Worm (Caenorhabditis elegans) whole organism, L3 larva: ENCODE data around the gene C05D10.4.
A peak's percentile ranks its signal among the peaks of the same experiment; 100 is the strongest.

Experiments used
- ZK546.5 ChIP-seq: sonication (generic microtip); optimal IDR thresholded peaks from 2 replicates; lab custom pipeline; 2017; ENCODE audit warnings: missing biosample characterization, missing genetic modification characterization
- ama-1 ChIP-seq: fragments of 150-350 bp; optimal IDR thresholded peaks from 2 replicates; lab custom pipeline; 2018
- ceh-28 ChIP-seq: fragments of 150-350 bp; optimal IDR thresholded peaks from 2 replicates; lab custom pipeline; 2014; ENCODE audit warnings: missing biosample characterization, missing genetic modification reagents, missing genetic modification characterization
- ceh-9 ChIP-seq: sonication (generic microtip); optimal IDR thresholded peaks from 2 replicates; lab custom pipeline; 2018; ENCODE audit warnings: missing biosample characterization, missing genetic modification characterization
- daf-12 ChIP-seq: fragments of 150-350 bp; optimal IDR thresholded peaks from 2 replicates; lab custom pipeline; 2014; ENCODE audit warnings: missing biosample characterization, missing genetic modification reagents, missing genetic modification characterization
- egl-5 ChIP-seq: fragments of 150-350 bp; optimal IDR thresholded peaks from 2 replicates; lab custom pipeline; 2017; ENCODE audit warnings: missing biosample characterization, missing genetic modification reagents, missing genetic modification characterization, inconsistent platforms
- elt-2 ChIP-seq: sonication (generic microtip); optimal IDR thresholded peaks from 2 replicates; lab custom pipeline; 2016; ENCODE audit warnings: missing genetic modification reagents, mild to moderate bottlenecking, missing genetic modification characterization, missing compliant biosample characterization
- elt-3 ChIP-seq, 3 experiments: fragments of 150-350 bp in 1 of 3; sonication (generic microtip) in 2 of 3; optimal IDR thresholded peaks; 2 replicates in 2 of 3; 4 replicates in 1 of 3; lab custom pipeline; 2014 to 2017; ENCODE audit warnings: missing biosample characterization in 3 of 3, missing genetic modification characterization in 3 of 3
- eor-1 ChIP-seq, 2 experiments: fragments of 150-350 bp; optimal IDR thresholded peaks; 2 replicates each; lab custom pipeline; 2014 to 2018; ENCODE audit warnings: missing biosample characterization in 2 of 2, missing genetic modification characterization in 2 of 2
- fkh-10 ChIP-seq: sonication (generic microtip); optimal IDR thresholded peaks from 2 replicates; lab custom pipeline; 2017; ENCODE audit warnings: missing biosample characterization, missing genetic modification reagents, missing genetic modification characterization
- fos-1 ChIP-seq: fragments of 150-350 bp; optimal IDR thresholded peaks from 2 replicates; lab custom pipeline; 2014; ENCODE audit warnings: missing biosample characterization, missing genetic modification characterization
- jun-1 ChIP-seq: fragments of 150-350 bp; optimal IDR thresholded peaks from 2 replicates; lab custom pipeline; 2014; ENCODE audit warnings: missing biosample characterization, missing genetic modification reagents, missing genetic modification characterization
- lin-15B ChIP-seq: fragments of 150-350 bp; optimal IDR thresholded peaks from 2 replicates; lab custom pipeline; 2014; ENCODE audit warnings: missing biosample characterization, missing genetic modification characterization
- lin-39 ChIP-seq: fragments of 150-350 bp; optimal IDR thresholded peaks from 2 replicates; lab custom pipeline; 2018; ENCODE audit warnings: missing biosample characterization, missing genetic modification reagents, missing genetic modification characterization
- lsy-12 ChIP-seq: sonication (generic microtip); optimal IDR thresholded peaks from 2 replicates; lab custom pipeline; 2016; ENCODE audit warnings: mild to moderate bottlenecking, missing genetic modification characterization, missing compliant biosample characterization
- mdl-1 ChIP-seq: fragments of 150-350 bp; optimal IDR thresholded peaks from 2 replicates; lab custom pipeline; 2014; ENCODE audit warnings: missing biosample characterization, missing genetic modification characterization
- mml-1 ChIP-seq: fragments of 150-350 bp; sonication (generic microtip); optimal IDR thresholded peaks from 3 replicates; lab custom pipeline; 2014; ENCODE audit warnings: missing biosample characterization, missing genetic modification characterization
- nhr-11 ChIP-seq: fragments of 150-350 bp; optimal IDR thresholded peaks from 2 replicates; lab custom pipeline; 2014; ENCODE audit warnings: missing biosample characterization, missing genetic modification characterization
- nhr-12 ChIP-seq: fragments of 150-350 bp; optimal IDR thresholded peaks from 2 replicates; lab custom pipeline; 2014; ENCODE audit warnings: missing biosample characterization, missing genetic modification characterization
- nhr-23 ChIP-seq: fragments of 150-350 bp; optimal IDR thresholded peaks from 2 replicates; lab custom pipeline; 2014; ENCODE audit warnings: missing biosample characterization, missing genetic modification reagents, missing genetic modification characterization
- nhr-25 ChIP-seq: sonication (generic microtip); optimal IDR thresholded peaks from 2 replicates; lab custom pipeline; 2017; ENCODE audit warnings: missing biosample characterization, missing genetic modification characterization
- nhr-43 ChIP-seq: sonication (generic microtip); optimal IDR thresholded peaks from 2 replicates; lab custom pipeline; 2016; ENCODE audit warnings: mild to moderate bottlenecking, missing genetic modification characterization, missing compliant biosample characterization; ENCODE audit not compliant: poor library complexity, severe bottlenecking
- nhr-77 ChIP-seq: fragments of 150-350 bp; optimal IDR thresholded peaks from 2 replicates; lab custom pipeline; 2014; ENCODE audit warnings: missing biosample characterization, missing genetic modification characterization
- pha-4 ChIP-seq: fragments of 150-350 bp; optimal IDR thresholded peaks from 2 replicates; lab custom pipeline; 2014; ENCODE audit warnings: missing biosample characterization, missing genetic modification reagents, missing genetic modification characterization
- pqm-1 ChIP-seq: fragments of 150-350 bp; optimal IDR thresholded peaks from 2 replicates; lab custom pipeline; 2017; ENCODE audit warnings: missing biosample characterization, missing genetic modification characterization, inconsistent platforms
- sea-2 ChIP-seq: fragments of 150-350 bp; sonication (generic microtip); optimal IDR thresholded peaks from 4 replicates; lab custom pipeline; 2014; ENCODE audit warnings: missing biosample characterization, missing genetic modification reagents, missing genetic modification characterization
- skn-1 ChIP-seq: fragments of 150-350 bp; optimal IDR thresholded peaks from 2 replicates; lab custom pipeline; 2014; ENCODE audit warnings: missing biosample characterization, missing genetic modification characterization
- unc-39 ChIP-seq: sonication (generic microtip); optimal IDR thresholded peaks from 4 replicates; lab custom pipeline; 2017; ENCODE audit warnings: missing biosample characterization, missing genetic modification characterization
- zag-1 ChIP-seq: fragments of 150-350 bp; optimal IDR thresholded peaks from 2 replicates; lab custom pipeline; 2014; ENCODE audit warnings: missing biosample characterization, missing genetic modification characterization
- ztf-11 ChIP-seq: fragments of 150-350 bp; optimal IDR thresholded peaks from 2 replicates; lab custom pipeline; 2014; ENCODE audit warnings: missing biosample characterization, missing genetic modification characterization

The C05D10.4 gene

ce11 chrIII:6102762-6103161, at the start of gene C05D10.4:
C05D10.4 (minus strand) TSS chrIII:6102862.
- TF ChIP-seq mml-1 (tag; lab: Kevin White, UChicago) (no peak), elt-2 (tag; lab: Kevin White, UChicago) (no peak), unc-39 (tag; lab: Kevin White, UChicago) (no peak), nhr-12 (tag; lab: Kevin White, UChicago) (no peak), ceh-9 (tag; lab: Kevin White, UChicago) (no peak), mdl-1 (tag; lab: Kevin White, UChicago) (no peak), skn-1 (no peak)

DNA sequence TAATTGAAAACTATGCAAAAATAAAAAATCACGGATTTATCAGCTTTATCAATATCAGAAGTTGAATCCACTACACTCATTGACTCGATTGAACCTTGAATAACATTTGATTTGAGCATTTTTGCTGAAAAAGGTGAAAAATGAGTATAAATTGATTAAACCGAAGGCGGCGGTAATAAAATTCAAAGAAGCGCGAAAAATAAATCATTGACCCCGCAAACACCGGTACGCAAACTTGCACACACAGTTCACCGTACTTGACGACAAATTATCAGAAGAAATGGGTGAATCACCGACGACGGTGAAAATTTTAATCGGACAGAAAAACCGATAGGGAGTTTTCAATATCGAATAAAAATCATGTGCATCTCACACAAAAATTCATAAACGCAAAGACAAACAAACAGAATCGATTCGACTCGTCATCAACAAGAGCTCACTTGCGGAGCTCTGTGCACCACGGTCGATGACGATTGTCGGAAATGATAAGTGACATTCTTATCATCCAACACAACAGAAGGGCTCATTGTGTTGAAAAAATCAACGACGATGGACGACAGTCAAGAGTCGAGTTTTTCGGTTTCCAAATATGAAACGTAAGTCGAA, 46.9 kb upstream of the C05D10.4 start, which contains the start of the genes wht-7 and Y42G9A.1:
Gene wht-7, minus strand, starts transcription at position 131 of the 606 bp plus-strand sequence.
Gene Y42G9A.1, plus strand, starts transcription at position 495 of the 606 bp plus-strand sequence.
- TF ChIP-seq pqm-1 (tag; lab: Kevin White, UChicago), result peak; percentile 64
- no peak for TF ChIP-seq lsy-12 (tag; lab: Kevin White, UChicago)
- TF ChIP-seq skn-1, result no peak
- TF ChIP-seq elt-2 (tag; lab: Kevin White, UChicago), result peak; percentile 80
- peak; percentile 14 for TF ChIP-seq ceh-28
- TF ChIP-seq pha-4, result peak; percentile 8

- TF ChIP-seq nhr-12 (tag; lab: Kevin White, UChicago) (no peak), nhr-43 (tag; lab: Kevin White, UChicago) (peak; percentile 52)
Measured at ce11 chrIII:6148684-6149083, 46.0 kb upstream of the C05D10.4 start.

DNA sequence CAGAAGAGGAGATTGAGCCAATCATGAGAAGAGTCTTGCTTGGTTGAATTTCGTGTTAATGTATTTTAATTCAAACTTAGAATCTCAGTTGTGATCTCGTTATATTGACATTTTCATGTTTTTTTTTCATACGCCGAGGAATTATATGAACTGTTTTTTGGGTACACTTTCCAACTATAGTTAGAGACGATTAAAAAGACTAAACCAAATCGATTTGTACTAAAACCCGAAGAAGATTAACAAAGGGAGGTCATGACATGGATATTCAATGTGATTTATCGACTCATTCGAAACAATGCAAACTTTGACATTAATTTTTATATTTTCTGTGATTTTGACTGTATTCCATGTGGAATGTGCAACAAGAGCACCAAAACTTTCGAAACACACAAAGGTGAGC, 45.2 kb upstream of the C05D10.4 start, which contains the start of gene Y42G9A.2:
Gene Y42G9A.2, plus strand, starts transcription at position 284 of the 400 bp plus-strand sequence.
- TF ChIP-seq ztf-11 (tag; lab: Kevin White, UChicago) (no peak), zag-1 (tag; lab: Kevin White, UChicago) (no peak), nhr-77 (no peak), jun-1 (tag; lab: Kevin White, UChicago) (peak; percentile 31), nhr-25 (tag; lab: Kevin White, UChicago) (no peak), nhr-43 (tag; lab: Kevin White, UChicago) (peak; percentile 52)

ce11 chrIII:6146797-6147196, 44.1 kb upstream of the C05D10.4 start:
- no peak for TF ChIP-seq ZK546.5 (tag; lab: Kevin White, UChicago)
- TF ChIP-seq daf-12 (tag; lab: Kevin White, UChicago), result no peak
- no peak for TF ChIP-seq eor-1 (tag; optimal IDR thresholded peaks at IDR 0.05; lab: Kevin White, UChicago)
- no peak for TF ChIP-seq lin-39 (tag; lab: Kevin White, UChicago)

DNA sequence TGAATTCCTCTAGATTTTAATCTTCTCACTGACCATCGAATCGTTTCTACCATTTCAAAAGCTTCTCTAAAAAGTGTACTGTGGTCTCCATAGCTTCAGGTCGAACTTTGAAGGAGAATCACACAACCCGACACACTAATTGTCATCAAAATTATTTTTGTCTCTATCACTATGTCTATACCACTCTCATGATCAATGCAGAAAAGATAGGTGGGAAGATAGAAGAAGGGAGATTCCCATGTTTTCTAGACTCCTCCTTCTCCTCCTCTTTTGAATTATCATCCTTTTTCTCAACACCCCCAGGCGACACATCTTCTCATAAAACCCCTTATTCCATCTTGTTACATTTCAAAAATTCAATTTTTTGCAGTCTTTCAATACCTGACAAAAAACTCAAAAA, 43.2 kb upstream of the C05D10.4 start, which contains the start of gene Y42G9A.3:
Gene Y42G9A.3, plus strand, starts transcription at position 363 of the 400 bp plus-strand sequence.
- TF ChIP-seq egl-5 (tag; lab: Kevin White, UChicago), result no peak
- TF ChIP-seq nhr-12 (tag; lab: Kevin White, UChicago), result no peak
- no peak for TF ChIP-seq nhr-25 (tag; lab: Kevin White, UChicago)
- peak; percentile 3 for TF ChIP-seq jun-1 (tag; lab: Kevin White, UChicago)
- no peak for TF ChIP-seq lin-39 (tag; lab: Kevin White, UChicago)
- TF ChIP-seq nhr-11 (tag; lab: Kevin White, UChicago), result no peak
- no peak for TF ChIP-seq fkh-10 (GFP tag; lab: Kevin White, UChicago)
- no peak for TF ChIP-seq mdl-1 (tag; lab: Kevin White, UChicago)
- TF ChIP-seq ZK546.5 (tag; lab: Kevin White, UChicago), result no peak
- TF ChIP-seq fos-1 (tag; lab: Kevin White, UChicago), result no peak
- TF ChIP-seq elt-2 (tag; lab: Kevin White, UChicago), result peak; percentile 17
- TF ChIP-seq nhr-77, result no peak
- TF ChIP-seq pha-4, result no peak
- peak; percentile 10 for TF ChIP-seq nhr-23 (tag; lab: Kevin White, UChicago)
- TF ChIP-seq lsy-12 (tag; lab: Kevin White, UChicago), result no peak
- TF ChIP-seq skn-1, result peak; percentile 89

ce11 chrIII:6145309-6145708, 42.6 kb upstream of the C05D10.4 start:
- TF ChIP-seq nhr-23 (tag; lab: Kevin White, UChicago) (peak; percentile 82), nhr-25 (tag; lab: Kevin White, UChicago) (peak; percentile 49), jun-1 (tag; lab: Kevin White, UChicago) (peak; percentile 24), nhr-43 (tag; lab: Kevin White, UChicago) (peak; percentile 72), skn-1 (no peak), sea-2 (no peak), nhr-77 (no peak), lin-15B (tag; lab: Kevin White, UChicago) (no peak), elt-2 (tag; lab: Kevin White, UChicago) (peak; percentile 42), ama-1 (lab: Kevin White, UChicago) (peak; percentile 6), elt-3 (tag; optimal IDR thresholded peaks at IDR 0.05; lab: Kevin White, UChicago) (peak in 1 of 3 experiments; percentile 30), mdl-1 (tag; lab: Kevin White, UChicago) (no peak)
